Worm (Caenorhabditis elegans) whole organism, L1 larva: ENCODE data around the gene dpy-19.

ENCODE experiments used
- C16A3.4 ChIP-seq: fragments of 150-350 bp; optimal IDR thresholded peaks from 2 replicates; lab custom pipeline; 2014; ENCODE audit warnings: missing biosample characterization, missing genetic modification characterization
- C34B4.2 ChIP-seq: sonication (generic microtip); optimal IDR thresholded peaks from 2 replicates; lab custom pipeline; 2017; ENCODE audit warnings: mild to moderate bottlenecking, missing genetic modification characterization, missing compliant biosample characterization
- Y116A8C.19 ChIP-seq: sonication (generic microtip); optimal IDR thresholded peaks from 2 replicates; lab custom pipeline; 2016; ENCODE audit warnings: missing compliant biosample characterization, missing genetic modification characterization, borderline replicate concordance
- aha-1 ChIP-seq: fragments of 150-350 bp; optimal IDR thresholded peaks from 2 replicates; lab custom pipeline; 2014; ENCODE audit warnings: missing biosample characterization, missing genetic modification characterization
- alr-1 ChIP-seq: fragments of 200-800 bp; sonication (Bioruptor generic); optimal IDR thresholded peaks from 2 replicates; lab custom pipeline; 2018; ENCODE audit warnings: borderline replicate concordance, mild to moderate bottlenecking, missing genetic modification characterization, missing compliant biosample characterization
- ama-1 ChIP-seq: fragments of 150-350 bp; optimal IDR thresholded peaks from 2 replicates; lab custom pipeline; 2014
- blmp-1 ChIP-seq: fragments of 150-350 bp; optimal IDR thresholded peaks from 2 replicates; lab custom pipeline; 2014; ENCODE audit warnings: missing biosample characterization, missing genetic modification characterization
- ceh-8 ChIP-seq: fragments of 200-800 bp; sonication (Bioruptor generic); optimal IDR thresholded peaks from 2 replicates; lab custom pipeline; 2018; ENCODE audit warnings: mild to moderate bottlenecking, missing genetic modification characterization, moderate library complexity, missing compliant biosample characterization
- ceh-82 ChIP-seq, 3 experiments: fragments of 150-350 bp in 1 of 3; sonication (generic microtip) in 2 of 3; optimal IDR thresholded peaks; 2 replicates each; lab custom pipeline; 2014 to 2017; ENCODE audit warnings: missing biosample characterization in 3 of 3, missing genetic modification characterization in 3 of 3
- ceh-88 ChIP-seq: fragments of 200-800 bp; sonication (Bioruptor generic); IDR thresholded peaks from 2 replicates; pipeline ENCODE4 v1.3.6; 2022; ENCODE audit warnings: missing genetic modification characterization, missing compliant biosample characterization
- ceh-90 ChIP-seq: sonication (generic microtip); optimal IDR thresholded peaks from 2 replicates; lab custom pipeline; 2016; ENCODE audit warnings: missing genetic modification characterization, missing compliant biosample characterization
- ces-1 ChIP-seq: fragments of 150-350 bp; optimal IDR thresholded peaks from 2 replicates; lab custom pipeline; 2014; ENCODE audit warnings: missing biosample characterization, missing genetic modification reagents, missing genetic modification characterization
- dpl-1 ChIP-seq, 3 experiments: fragments of 150-350 bp in 2 of 3; sonication (generic microtip) in 1 of 3; optimal IDR thresholded peaks; 2 replicates each; lab custom pipeline; 2014 to 2017; ENCODE audit warnings: missing biosample characterization in 3 of 3, missing genetic modification characterization in 3 of 3, missing genetic modification reagents in 3 of 3
- efl-1 ChIP-seq, 4 experiments: fragments of 150-350 bp; optimal IDR thresholded peaks in 3 of 4; peaks in 1 of 4; 1 replicate in 1 of 4; 2 replicates in 3 of 4; lab custom pipeline; 2014; ENCODE audit warnings: missing biosample characterization in 2 of 4, missing genetic modification characterization in 2 of 4, missing genetic modification reagents in 2 of 4
- efl-3 ChIP-seq: fragments of 200-800 bp; sonication (Bioruptor generic); optimal IDR thresholded peaks from 2 replicates; lab custom pipeline; 2018; ENCODE audit warnings: mild to moderate bottlenecking, missing genetic modification characterization, missing compliant biosample characterization
- egl-13 ChIP-seq: sonication (generic microtip); optimal IDR thresholded peaks from 2 replicates; lab custom pipeline; 2016; ENCODE audit warnings: missing genotype, missing genetic modification reagents, missing genetic modification characterization, missing compliant biosample characterization
- egl-27 ChIP-seq, 2 experiments: fragments of 150-350 bp in 1 of 2; sonication (generic microtip); optimal IDR thresholded peaks; 3 replicates each; lab custom pipeline; 2017 to 2018; ENCODE audit warnings: missing biosample characterization in 2 of 2, missing genetic modification characterization in 2 of 2, missing genetic modification reagents in 2 of 2
- elt-2 ChIP-seq: sonication (generic microtip); optimal IDR thresholded peaks from 2 replicates; lab custom pipeline; 2016; ENCODE audit warnings: missing genetic modification characterization, mild to moderate bottlenecking, inconsistent platforms, missing compliant biosample characterization, missing genetic modification reagents
- ets-5 ChIP-seq: fragments of 200-800 bp; sonication (Bioruptor generic); IDR thresholded peaks from 2 replicates; pipeline ENCODE4 v1.3.6; 2022; ENCODE audit warnings: missing genetic modification characterization, missing compliant biosample characterization
- fkh-10 ChIP-seq: sonication (generic microtip); optimal IDR thresholded peaks from 2 replicates; lab custom pipeline; 2017; ENCODE audit warnings: missing biosample characterization, missing genetic modification reagents, missing genetic modification characterization
- grh-1 ChIP-seq: fragments of 200-800 bp; sonication (Bioruptor generic); IDR thresholded peaks from 2 replicates; pipeline ENCODE4 v1.3.6; 2022; ENCODE audit warnings: missing genetic modification reagents, missing genetic modification characterization, missing compliant biosample characterization
- hlh-17 ChIP-seq: fragments of 200-800 bp; sonication (Bioruptor generic); optimal IDR thresholded peaks from 2 replicates; lab custom pipeline; 2018; ENCODE audit warnings: missing genetic modification characterization, mild to moderate bottlenecking, missing compliant biosample characterization, moderate library complexity, borderline replicate concordance
- hpl-2 ChIP-seq: fragments of 150-350 bp; optimal IDR thresholded peaks from 2 replicates; lab custom pipeline; 2014; ENCODE audit warnings: missing biosample characterization, missing genetic modification reagents, missing genetic modification characterization
- jun-1 ChIP-seq: fragments of 150-350 bp; optimal IDR thresholded peaks from 2 replicates; lab custom pipeline; 2014; ENCODE audit warnings: missing biosample characterization, missing genetic modification reagents, missing genetic modification characterization
- lin-15B ChIP-seq: fragments of 150-350 bp; sonication (generic microtip); optimal IDR thresholded peaks from 3 replicates; lab custom pipeline; 2014; ENCODE audit warnings: missing biosample characterization, missing genetic modification characterization
- lir-3 ChIP-seq: sonication (generic microtip); optimal IDR thresholded peaks from 2 replicates; lab custom pipeline; 2016; ENCODE audit warnings: mild to moderate bottlenecking, missing genetic modification characterization, moderate library complexity, missing compliant biosample characterization; ENCODE audit not compliant: poor library complexity
- lsy-2 ChIP-seq, 2 experiments: fragments of 150-350 bp; optimal IDR thresholded peaks; 2 replicates each; lab custom pipeline; 2014; ENCODE audit warnings: missing biosample characterization in 2 of 2, missing genetic modification characterization in 2 of 2
- mdl-1 ChIP-seq, 2 experiments: fragments of 150-350 bp; optimal IDR thresholded peaks; 2 replicates each; lab custom pipeline; 2014 to 2017; ENCODE audit warnings: missing biosample characterization in 2 of 2, missing genetic modification characterization in 2 of 2, inconsistent platforms in 1 of 2
- mef-2 ChIP-seq: fragments of 150-350 bp; optimal IDR thresholded peaks from 2 replicates; lab custom pipeline; 2014; ENCODE audit warnings: missing biosample characterization, missing genetic modification characterization
- nhr-20 ChIP-seq: sonication (generic microtip); optimal IDR thresholded peaks from 2 replicates; lab custom pipeline; 2016; ENCODE audit warnings: mild to moderate bottlenecking, missing genetic modification characterization, missing compliant biosample characterization
- nhr-237 ChIP-seq: fragments of 150-350 bp; optimal IDR thresholded peaks from 2 replicates; lab custom pipeline; 2014; ENCODE audit warnings: missing biosample characterization, missing genetic modification characterization
- nhr-28 ChIP-seq: fragments of 150-350 bp; optimal IDR thresholded peaks from 2 replicates; lab custom pipeline; 2014; ENCODE audit warnings: missing biosample characterization, missing genetic modification characterization
- nhr-47 ChIP-seq: sonication (generic microtip); optimal IDR thresholded peaks from 2 replicates; lab custom pipeline; 2016; ENCODE audit warnings: mild to moderate bottlenecking, missing genetic modification characterization, moderate library complexity, missing compliant biosample characterization
- nhr-76 ChIP-seq: sonication (generic microtip); optimal IDR thresholded peaks from 2 replicates; lab custom pipeline; 2017; ENCODE audit warnings: missing biosample characterization, missing genetic modification characterization
- nhr-77 ChIP-seq: fragments of 150-350 bp; optimal IDR thresholded peaks from 2 replicates; lab custom pipeline; 2014; ENCODE audit warnings: missing biosample characterization, missing genetic modification characterization
- nhr-85 ChIP-seq: sonication (generic microtip); peaks from one replicate; lab custom pipeline; 2016; ENCODE audit warnings: missing genetic modification characterization, inconsistent platforms, missing compliant biosample characterization
- nhr-90 ChIP-seq: sonication (generic microtip); optimal IDR thresholded peaks from 2 replicates; lab custom pipeline; 2016; ENCODE audit warnings: mild to moderate bottlenecking, missing genetic modification characterization, missing compliant biosample characterization; ENCODE audit not compliant: poor library complexity
- pag-3 ChIP-seq: sonication (generic microtip); optimal IDR thresholded peaks from 2 replicates; lab custom pipeline; 2017; ENCODE audit warnings: missing genetic modification characterization, mild to moderate bottlenecking, missing compliant biosample characterization, antibody characterized with exemption, borderline replicate concordance; ENCODE audit not compliant: insufficient read depth
- pax-3 ChIP-seq: fragments of 200-800 bp; sonication (Bioruptor generic); optimal IDR thresholded peaks from 2 replicates; lab custom pipeline; 2018; ENCODE audit warnings: mild to moderate bottlenecking, missing genetic modification characterization, moderate library complexity, missing compliant biosample characterization
- pqm-1 ChIP-seq: sonication (generic microtip); optimal IDR thresholded peaks from 3 replicates; lab custom pipeline; 2017; ENCODE audit warnings: missing biosample characterization, missing genetic modification characterization
- rnt-1 ChIP-seq: sonication (generic microtip); optimal IDR thresholded peaks from 2 replicates; lab custom pipeline; 2016; ENCODE audit warnings: mild to moderate bottlenecking, missing genetic modification characterization, moderate library complexity, missing compliant biosample characterization
- skn-1 ChIP-seq: fragments of 150-350 bp; optimal IDR thresholded peaks from 2 replicates; lab custom pipeline; 2014; ENCODE audit warnings: missing biosample characterization, missing genetic modification characterization
- sox-4 ChIP-seq: sonication (generic microtip); optimal IDR thresholded peaks from 2 replicates; lab custom pipeline; 2016; ENCODE audit warnings: missing genetic modification characterization, missing compliant biosample characterization
- sptf-1 ChIP-seq: fragments of 150-350 bp; optimal IDR thresholded peaks from 2 replicates; lab custom pipeline; 2014; ENCODE audit warnings: missing biosample characterization, missing genetic modification characterization
- sup-37 ChIP-seq: fragments of 200-800 bp; sonication (Bioruptor generic); optimal IDR thresholded peaks from 2 replicates; lab custom pipeline; 2018; ENCODE audit warnings: mild to moderate bottlenecking, missing genetic modification characterization, missing compliant biosample characterization
- tbx-2 ChIP-seq: sonication (generic microtip); optimal IDR thresholded peaks from 2 replicates; lab custom pipeline; 2016; ENCODE audit warnings: missing genetic modification characterization, missing compliant biosample characterization
- unc-30 ChIP-seq: sonication (generic microtip); optimal IDR thresholded peaks from 2 replicates; lab custom pipeline; 2017; ENCODE audit warnings: missing biosample characterization, missing genetic modification characterization
- unc-86 ChIP-seq: sonication (generic microtip); optimal IDR thresholded peaks from 2 replicates; lab custom pipeline; 2016; ENCODE audit warnings: missing genetic modification characterization, missing compliant biosample characterization
- unc-98 ChIP-seq: fragments of 200-800 bp; sonication (Bioruptor generic); IDR thresholded peaks from 2 replicates; pipeline ENCODE4 v1.3.6; 2022; ENCODE audit warnings: missing genetic modification characterization, missing compliant biosample characterization
- zag-1 ChIP-seq: fragments of 150-350 bp; optimal IDR thresholded peaks from 2 replicates; lab custom pipeline; 2014; ENCODE audit warnings: missing biosample characterization, missing genetic modification characterization
- zip-4 ChIP-seq: fragments of 200-800 bp; sonication (Bioruptor generic); optimal IDR thresholded peaks from 2 replicates; lab custom pipeline; 2018; ENCODE audit warnings: mild to moderate bottlenecking, missing genetic modification characterization, moderate library complexity, missing compliant biosample characterization
- ztf-11 ChIP-seq, 2 experiments: sonication (generic microtip); optimal IDR thresholded peaks; 2 replicates each; lab custom pipeline; 2016 to 2017; ENCODE audit warnings: missing genetic modification characterization in 2 of 2, missing biosample characterization in 1 of 2, missing compliant biosample characterization in 1 of 2

dpy-19 gene

ce11 chrIII:8630833-8631232, 36.4 kb downstream of the dpy-19 start, which contains the start of gene dnj-10:
Gene dnj-10 (plus strand): TSS chrIII:8631165.
- TF ChIP-seq sup-37 (no peak), efl-3 (GFP tag; lab: Kevin White, UChicago) (no peak), jun-1 (no peak), ces-1 (GFP tag; lab: Kevin White, UChicago) (no peak), dpl-1 (GFP tag; optimal IDR thresholded peaks at IDR 0.05; lab: Kevin White, UChicago) (peak; percentile 81 to 94 (median 87)), mef-2 (tag; lab: Kevin White, UChicago) (no peak), ets-5 (GFP tag; lab: Robert Waterston, UW) (no peak), ama-1 (lab: Kevin White, UChicago) (no peak), lir-3 (tag; lab: Kevin White, UChicago) (no peak), aha-1 (tag; lab: Kevin White, UChicago) (no peak), C34B4.2 (tag; lab: Kevin White, UChicago) (no peak), ceh-88 (GFP tag; lab: Robert Waterston, UW) (peak; percentile 12; the same call in 1 of the 2 replicates), lsy-2 (tag; optimal IDR thresholded peaks at IDR 0.05; lab: Kevin White, UChicago) (peak; percentile 85 to 86), hlh-17 (no peak), sox-4 (tag; lab: Kevin White, UChicago) (no peak), C16A3.4 (tag; lab: Kevin White, UChicago) (peak; percentile 69), pqm-1 (tag; lab: Kevin White, UChicago) (no peak), ceh-90 (tag; lab: Kevin White, UChicago) (peak; percentile 9), ceh-82 (tag; optimal IDR thresholded peaks at IDR 0.05; lab: Kevin White, UChicago) (peak; percentile 47 to 64 (median 54)), nhr-28 (no peak), alr-1 (tag; lab: Kevin White, UChicago) (no peak), elt-2 (tag; lab: Kevin White, UChicago) (no peak), blmp-1 (tag; lab: Kevin White, UChicago) (peak; percentile 67), zag-1 (tag; lab: Kevin White, UChicago) (no peak), unc-30 (tag; lab: Kevin White, UChicago) (no peak), tbx-2 (tag; lab: Kevin White, UChicago) (peak; percentile 67), unc-86 (peak; percentile 54), lin-15B (peak; percentile 86), pag-3 (tag; lab: Kevin White, UChicago) (no peak), nhr-76 (no peak), skn-1 (tag; lab: Kevin White, UChicago) (peak; percentile 74), rnt-1 (tag; lab: Kevin White, UChicago) (peak; percentile 52), nhr-47 (tag; lab: Kevin White, UChicago) (peak; percentile 72), egl-13 (peak; percentile 21), Y116A8C.19 (tag; lab: Kevin White, UChicago) (no peak), unc-98 (GFP tag; lab: Robert Waterston, UW) (no peak), grh-1 (GFP tag; lab: Robert Waterston, UW) (no peak), fkh-10 (GFP tag; lab: Kevin White, UChicago) (peak; percentile 3), egl-27 (tag; optimal IDR thresholded peaks at IDR 0.05; lab: Kevin White, UChicago) (no peak), nhr-90 (tag; lab: Kevin White, UChicago) (peak; percentile 45), ceh-8 (GFP tag; lab: Kevin White, UChicago) (no peak), ztf-11 (tag; optimal IDR thresholded peaks at IDR 0.05; lab: Kevin White, UChicago) (no peak), mdl-1 (tag; optimal IDR thresholded peaks at IDR 0.05; lab: Kevin White, UChicago) (peak in 1 of 2 experiments; percentile 53), hpl-2 (GFP tag; lab: Kevin White, UChicago) (no peak), nhr-85 (tag; lab: Kevin White, UChicago) (peak; percentile 73), nhr-77 (tag; lab: Kevin White, UChicago) (no peak), sptf-1 (tag; lab: Kevin White, UChicago) (no peak), nhr-20 (tag; lab: Kevin White, UChicago) (peak; percentile 64), efl-1 (optimal IDR thresholded peaks at IDR 0.05; lab: Kevin White, UChicago) (peak; percentile 32 to 87), efl-1 (GFP tag; optimal IDR thresholded peaks at IDR 0.05 in 1 of 2; lab: Kevin White, UChicago) (peak; percentile 90 to 98), zip-4 (no peak), nhr-237 (tag; lab: Kevin White, UChicago) (no peak), pax-3 (tag; lab: Kevin White, UChicago) (no peak)
